Fruit fly (Drosophila melanogaster): ENCODE results near the gene CG12078.

The CG12078 gene

DNA sequence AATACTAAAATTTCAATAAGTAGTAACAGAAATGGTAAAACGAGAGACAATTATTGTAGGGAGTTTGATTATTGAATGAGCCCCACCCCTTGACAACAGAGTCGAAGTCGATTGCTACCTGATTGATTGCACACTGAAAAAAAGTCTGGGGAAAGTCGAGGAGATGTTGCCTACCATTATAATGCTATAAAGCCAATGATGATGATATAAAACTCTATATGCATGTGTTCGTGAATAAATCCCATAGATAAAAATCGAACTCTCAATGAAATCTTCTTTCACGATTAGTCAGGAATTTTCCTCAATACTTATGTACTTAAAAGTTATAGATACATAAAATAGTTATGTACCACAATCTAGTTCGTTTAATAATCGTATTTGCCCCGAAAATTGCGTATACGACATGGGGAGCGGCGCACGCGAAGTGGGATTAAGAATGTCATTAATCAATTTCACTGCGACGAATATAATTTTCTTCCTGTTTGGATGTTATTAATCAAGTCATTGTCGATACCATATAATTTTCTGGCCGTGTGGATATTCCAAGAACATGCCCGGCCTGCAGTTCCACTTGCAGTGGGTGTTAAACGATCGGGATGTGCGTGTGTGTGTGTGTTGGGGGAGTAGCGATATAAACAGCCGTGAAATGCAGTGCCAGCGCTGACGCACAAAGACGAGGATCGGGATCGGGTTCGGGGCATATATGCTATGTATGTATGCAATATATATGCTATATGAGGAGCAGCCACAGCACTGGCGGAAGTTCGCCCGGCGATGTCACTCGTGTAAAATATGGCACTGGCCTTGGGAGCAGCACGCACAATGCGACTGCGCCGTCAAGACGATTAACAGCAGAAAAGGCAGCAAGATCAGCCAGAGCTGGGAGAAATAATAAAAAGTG lies at the start of gene CG12078:
TSS of gene CG12078 (minus strand) at position 51 of the 901 bp plus-strand sequence.
- TF ChIP-seq CG17801 (GFP tag; optimal IDR thresholded peaks at IDR 0.05; ENCODE audit: partially characterized antibody): no peak

- TF ChIP-seq CG17801 (GFP tag; optimal IDR thresholded peaks at IDR 0.05; ENCODE audit: partially characterized antibody): no peak
These were observed 47.1 kb upstream of the CG12078 start, which contains the start of gene CG12009 for dm6 chr3L:3291159-3291558. CG12009 (plus strand) TSS chr3L:3291459.

- TF ChIP-seq CG17801 (GFP tag; optimal IDR thresholded peaks at IDR 0.05; ENCODE audit: partially characterized antibody): no peak
These were observed 44.3 kb upstream of the CG12078 start for dm6 chr3L:3288414-3288813.

DNA sequence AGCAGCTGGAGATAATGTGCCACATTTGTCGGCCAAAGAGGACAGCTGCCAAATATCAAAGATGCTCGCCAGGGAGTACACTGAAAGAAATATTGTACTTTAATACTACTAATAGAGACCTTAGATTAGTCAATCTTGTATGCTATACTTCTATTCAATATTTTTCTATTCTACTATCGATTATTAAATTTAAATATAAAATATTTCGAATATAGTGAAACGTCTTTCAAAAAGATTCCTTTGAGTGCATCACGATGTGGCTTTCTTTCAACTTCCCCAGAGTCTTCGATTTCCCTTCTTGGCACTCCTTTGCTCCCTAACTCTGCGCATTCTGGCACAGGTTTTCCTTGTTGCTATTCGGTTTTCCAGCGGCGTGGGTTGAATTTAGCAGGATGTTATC lies 40.8 kb upstream of the CG12078 start:
- no peak for TF ChIP-seq CG17801 (GFP tag; optimal IDR thresholded peaks at IDR 0.05; ENCODE audit: partially characterized antibody)

DNA sequence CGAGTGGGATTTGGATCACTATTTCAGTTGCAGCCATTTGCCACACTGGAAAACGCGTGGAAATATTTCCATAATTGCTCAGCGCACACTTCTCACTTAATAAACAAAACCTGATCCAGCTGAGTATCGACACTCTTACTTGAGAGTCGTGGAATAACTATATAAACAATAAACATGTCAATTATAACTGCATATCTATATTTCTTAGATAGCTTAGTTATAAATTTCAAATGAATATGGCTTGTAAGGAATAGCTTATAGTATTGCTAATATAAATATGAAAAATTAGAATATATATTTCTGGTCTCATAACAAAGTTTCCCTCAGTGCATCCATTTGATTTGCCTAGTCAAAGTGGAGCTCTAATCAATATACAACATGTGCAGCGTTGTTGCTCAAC lies 39.2 kb upstream of the CG12078 start:
- TF ChIP-seq CG17801 (GFP tag; optimal IDR thresholded peaks at IDR 0.05; ENCODE audit: partially characterized antibody): no peak

dm6 chr3L:3279930-3280329 lies 35.8 kb upstream of the CG12078 start, which contains the start of gene CG12017:
CG12017 (plus strand) TSS chr3L:3280239.
- TF ChIP-seq CG17801 (GFP tag; optimal IDR thresholded peaks at IDR 0.05; ENCODE audit: partially characterized antibody): no peak

dm6 chr3L:3276930-3277329 lies 32.8 kb upstream of the CG12078 start:
- TF ChIP-seq CG17801 (GFP tag; optimal IDR thresholded peaks at IDR 0.05; ENCODE audit: partially characterized antibody): no peak

DNA sequence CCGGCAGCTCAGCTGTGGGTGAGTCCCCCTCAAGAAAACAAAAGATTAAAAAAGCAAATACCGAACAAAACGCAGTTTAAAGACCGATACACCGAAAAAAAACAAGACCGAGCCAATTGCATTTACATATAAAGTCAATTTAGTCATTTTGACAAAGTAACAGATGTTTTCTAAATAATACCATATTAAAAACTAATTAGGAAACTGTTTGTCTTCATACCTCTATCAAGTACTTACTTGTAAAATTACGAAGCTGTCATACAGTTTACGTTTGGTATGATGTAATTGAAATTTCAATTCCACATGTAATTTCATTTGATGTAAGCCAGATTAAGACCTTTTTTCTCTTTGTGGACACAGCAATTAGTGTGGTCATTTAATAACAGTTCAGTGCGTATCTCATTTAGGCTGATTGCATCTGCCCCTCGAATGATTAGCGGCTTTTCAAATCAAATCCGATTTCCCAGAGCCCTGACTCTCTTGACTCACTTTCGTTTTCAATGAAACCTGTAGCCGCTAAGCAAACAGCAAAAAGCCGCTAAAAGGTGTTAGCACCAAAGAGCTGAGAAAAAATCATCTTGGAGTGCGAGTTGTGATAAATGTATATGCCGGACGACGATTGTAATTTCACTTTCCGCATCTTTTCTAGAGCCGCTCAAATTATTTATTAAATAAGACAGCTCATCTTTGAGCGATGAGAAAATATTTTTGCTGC lies 30.5 kb upstream of the CG12078 start:
- no peak for TF ChIP-seq CG17801 (GFP tag; optimal IDR thresholded peaks at IDR 0.05; ENCODE audit: partially characterized antibody)

- no peak for TF ChIP-seq CG17801 (GFP tag; optimal IDR thresholded peaks at IDR 0.05; ENCODE audit: partially characterized antibody)
These were observed 26.6 kb upstream of the CG12078 start, which contains the start of gene CG14960 for dm6 chr3L:3270736-3271135. CG14960 (plus strand) TSS chr3L:3271036.

- no peak for TF ChIP-seq CG17801 (GFP tag; optimal IDR thresholded peaks at IDR 0.05; ENCODE audit: partially characterized antibody)
These were observed 24.1 kb upstream of the CG12078 start, which contains the start of gene CG34265 for dm6 chr3L:3268161-3268560. CG34265 (plus strand) TSS chr3L:3268461.

DNA sequence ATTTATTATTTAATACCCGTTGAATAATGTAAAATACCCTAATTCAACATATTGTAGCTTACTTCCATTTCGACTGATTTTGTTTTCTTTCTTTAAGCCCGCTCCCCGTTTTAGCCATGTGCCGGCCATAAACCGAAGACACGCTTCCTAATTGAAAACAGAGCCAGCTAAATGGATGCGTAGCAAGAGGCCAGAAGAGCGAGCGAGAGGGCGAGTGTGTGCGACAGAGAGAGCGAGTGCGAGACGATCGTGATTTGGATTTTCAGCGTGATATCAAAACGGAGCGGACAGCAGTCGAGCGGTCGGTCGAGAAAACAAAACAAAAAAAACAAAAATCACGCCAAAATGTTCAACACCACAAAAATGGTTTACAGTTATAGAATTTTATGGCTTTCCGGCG lies 22.2 kb upstream of the CG12078 start:
- TF ChIP-seq CG17801 (GFP tag; optimal IDR thresholded peaks at IDR 0.05; ENCODE audit: partially characterized antibody): no peak

DNA sequence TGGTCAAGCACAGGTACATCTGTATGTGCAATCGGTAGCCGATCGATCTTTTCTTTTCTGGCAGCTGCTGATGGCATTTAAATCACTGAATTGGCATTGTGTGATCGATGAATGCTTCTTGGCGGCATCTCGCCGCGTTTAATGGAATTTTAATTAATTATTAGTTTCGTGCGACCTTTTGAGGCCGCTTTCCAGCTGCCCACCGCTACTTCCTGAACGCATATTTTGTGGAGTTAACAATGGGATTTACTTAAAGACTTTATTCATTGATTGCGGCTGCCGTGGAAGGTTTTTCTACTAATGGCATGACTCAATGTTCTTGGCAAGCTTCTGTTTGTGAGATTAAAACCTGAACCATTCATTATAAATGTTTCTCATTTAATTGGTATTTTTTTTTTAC lies 17.5 kb upstream of the CG12078 start:
- TF ChIP-seq CG17801 (GFP tag; optimal IDR thresholded peaks at IDR 0.05; ENCODE audit: partially characterized antibody): no peak

- TF ChIP-seq CG17801 (GFP tag; optimal IDR thresholded peaks at IDR 0.05; ENCODE audit: partially characterized antibody): no peak
These were observed 15.6 kb upstream of the CG12078 start for dm6 chr3L:3259703-3260102.

DNA sequence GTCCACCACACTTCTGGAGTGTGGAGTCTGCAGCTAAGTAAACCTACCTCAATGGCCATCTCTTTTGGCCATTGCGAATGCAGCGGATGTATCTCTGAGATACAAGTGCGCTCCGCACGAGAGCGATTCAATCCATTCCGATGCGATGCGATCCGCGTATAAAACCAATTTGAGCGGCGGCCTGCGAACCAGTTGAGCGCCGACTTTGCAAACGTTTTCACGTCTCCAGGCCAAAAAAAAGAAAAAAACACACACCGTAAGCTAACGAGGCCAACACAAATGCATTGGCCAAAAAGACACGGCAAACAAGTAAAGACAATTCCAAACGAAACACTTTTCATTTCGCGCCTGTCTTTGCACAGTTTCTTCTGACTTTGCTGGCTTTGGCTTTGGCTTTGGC lies 13.6 kb upstream of the CG12078 start, which contains the start of gene ckd:
TSS of gene ckd (plus strand) at position 189 of the 400 bp plus-strand sequence.
- TF ChIP-seq CG17801 (GFP tag; optimal IDR thresholded peaks at IDR 0.05; ENCODE audit: partially characterized antibody): no peak

DNA sequence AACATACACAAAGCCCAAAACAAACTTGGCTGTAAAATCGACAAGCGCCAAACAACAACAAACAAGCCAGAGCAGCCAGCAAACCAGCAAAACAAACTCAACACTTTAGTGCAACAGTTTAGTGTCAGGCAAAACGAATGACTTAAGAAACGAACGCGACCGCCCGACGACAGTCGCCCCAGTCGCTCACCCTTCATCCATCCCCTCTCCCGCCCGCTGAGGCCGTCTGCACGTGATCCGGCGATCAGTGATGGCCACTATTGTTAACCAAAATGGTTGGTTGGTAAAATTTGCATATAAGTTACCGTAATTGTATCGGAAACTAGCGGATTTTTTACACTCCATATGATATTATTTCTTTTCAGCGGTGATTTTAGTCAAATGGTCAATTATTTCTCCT lies 9.5 kb upstream of the CG12078 start:
- TF ChIP-seq CG17801 (GFP tag; optimal IDR thresholded peaks at IDR 0.05; ENCODE audit: partially characterized antibody): no peak

- no peak for TF ChIP-seq CG17801 (GFP tag; optimal IDR thresholded peaks at IDR 0.05; ENCODE audit: partially characterized antibody)
These were observed 8.8 kb upstream of the CG12078 start for dm6 chr3L:3252884-3253283.
